ENCODE assay signal across 2 worm cellular contexts in the genomic region with DNA sequence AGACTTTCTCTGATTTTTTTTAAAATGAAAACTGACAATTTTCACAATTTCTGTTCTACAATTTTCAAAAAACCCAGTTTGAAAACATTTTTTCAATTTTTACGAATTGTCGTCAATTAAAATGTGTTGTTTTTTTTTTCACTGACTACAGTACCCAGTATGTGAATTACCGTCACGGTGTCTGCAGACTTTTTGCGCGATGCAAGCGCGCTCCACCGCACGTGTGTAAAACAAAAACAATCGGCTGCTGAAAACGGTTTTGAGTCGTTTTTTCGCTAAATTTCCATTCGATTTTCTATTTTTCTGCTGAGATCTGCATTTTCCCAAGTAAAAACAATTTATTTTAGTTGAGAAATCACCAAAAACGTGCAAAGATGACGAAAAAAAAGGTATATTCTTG.
A peak's percentile ranks its signal among the peaks of the same experiment; 100 is the strongest.
TF ChIP-seq lines count a peak whose summit lies in the region.

No protein-coding gene starts in this region.

TF ChIP-seq in whole organism, L1 larva, 84 proteins besides CTCF, POLR2A, EP300 and RAD21 (continued from another document):
- TF ChIP-seq vab-15 (tag; optimal IDR thresholded peaks at IDR 0.05; lab: Kevin White, UChicago) (peak; percentile 96), fkh-10 (GFP tag; optimal IDR thresholded peaks at IDR 0.05; lab: Kevin White, UChicago) (peak; percentile 98), pag-3 (tag; optimal IDR thresholded peaks at IDR 0.05; lab: Kevin White, UChicago; ENCODE audit: borderline replicate concordance, insufficient read depth) (no peak), lir-3 (tag; optimal IDR thresholded peaks at IDR 0.05; lab: Kevin White, UChicago; ENCODE audit: poor library complexity) (peak; percentile 89), xbp-1 (tag; optimal IDR thresholded peaks at IDR 0.05; lab: Kevin White, UChicago) (peak; percentile 99), lsy-2 (tag; optimal IDR thresholded peaks at IDR 0.05; lab: Kevin White, UChicago) (peak; percentile 99), C04F5.9 (tag; optimal IDR thresholded peaks at IDR 0.05; lab: Kevin White, UChicago) (peak; percentile 98), egl-13 (tag; optimal IDR thresholded peaks at IDR 0.05; lab: Kevin White, UChicago) (peak; percentile 98), zip-4 (GFP tag; optimal IDR thresholded peaks at IDR 0.05; lab: Kevin White, UChicago) (peak; percentile 93), lin-35 (GFP tag; optimal IDR thresholded peaks at IDR 0.05; lab: Kevin White, UChicago) (peak; percentile 93 to 97), aly-2 (tag; optimal IDR thresholded peaks at IDR 0.05; lab: Kevin White, UChicago) (peak; percentile 96), ceh-90 (tag; optimal IDR thresholded peaks at IDR 0.05; lab: Kevin White, UChicago) (peak; percentile 71), nhr-84 (tag; optimal IDR thresholded peaks at IDR 0.05; lab: Kevin White, UChicago) (peak; percentile 92), zag-1 (tag; optimal IDR thresholded peaks at IDR 0.05; lab: Kevin White, UChicago) (peak; percentile 68), efl-3 (GFP tag; optimal IDR thresholded peaks at IDR 0.05; lab: Kevin White, UChicago) (peak; percentile 54), dsc-1 (tag; optimal IDR thresholded peaks at IDR 0.05; lab: Kevin White, UChicago) (peak; percentile 99), unc-98 (GFP tag; IDR thresholded peaks at IDR 0.05; lab: Robert Waterston, UW) (peak; percentile 82; the same call in 1 of the 2 replicates), fkh-4 (tag; optimal IDR thresholded peaks at IDR 0.05; lab: Kevin White, UChicago; ENCODE audit: borderline replicate concordance) (peak; percentile 92), hlh-17 (GFP tag; optimal IDR thresholded peaks at IDR 0.05; lab: Kevin White, UChicago; ENCODE audit: borderline replicate concordance) (no peak), lin-15B (tag; optimal IDR thresholded peaks at IDR 0.05; lab: Kevin White, UChicago) (peak; percentile 99), sox-4 (tag; optimal IDR thresholded peaks at IDR 0.05; lab: Kevin White, UChicago) (peak; percentile 93), nhr-20 (tag; optimal IDR thresholded peaks at IDR 0.05; lab: Kevin White, UChicago) (peak; percentile 99), nhr-71 (tag; optimal IDR thresholded peaks at IDR 0.05; lab: Kevin White, UChicago) (peak; percentile 99), ceh-82 (tag; optimal IDR thresholded peaks at IDR 0.05; lab: Kevin White, UChicago) (peak; percentile 97 to 99 (median 98)), mep-1 (tag; optimal IDR thresholded peaks at IDR 0.05; lab: Kevin White, UChicago) (peak; percentile 98), nhr-85 (tag; lab: Kevin White, UChicago) (peak; percentile 99)

TF ChIP-seq in whole organism, young adult, 124 proteins besides CTCF, POLR2A, EP300 and RAD21 (continued from another document):
- TF ChIP-seq C17E4.6 (GFP tag; IDR thresholded peaks at IDR 0.05; lab: Robert Waterston, UW) (peak; percentile 84), pha-4 (tag; optimal IDR thresholded peaks at IDR 0.05; lab: Kevin White, UChicago) (peak; percentile 96), aptf-3 (GFP tag; IDR thresholded peaks at IDR 0.05; lab: Robert Waterston, UW) (no peak), madf-6 (GFP tag; IDR thresholded peaks at IDR 0.05; lab: Robert Waterston, UW) (peak; percentile 87), hsf-1 (GFP tag; IDR thresholded peaks at IDR 0.05; lab: Robert Waterston, UW) (peak; percentile 73), F37B4.10 (GFP tag; IDR thresholded peaks at IDR 0.05; lab: Robert Waterston, UW) (peak; percentile 80; the same call in 1 of the 2 replicates), T07F8.4 (tag; optimal IDR thresholded peaks at IDR 0.05; lab: Kevin White, UChicago) (no peak), ceh-27 (GFP tag; optimal IDR thresholded peaks at IDR 0.05; lab: Kevin White, UChicago) (peak; percentile 97), attf-5 (GFP tag; optimal IDR thresholded peaks at IDR 0.05; lab: Kevin White, UChicago) (peak; percentile 97), T26A5.8 (tag; optimal IDR thresholded peaks at IDR 0.05; lab: Kevin White, UChicago) (no peak), F57C9.4 (tag; optimal IDR thresholded peaks at IDR 0.05; lab: Kevin White, UChicago) (peak; percentile 23), cebp-1 (GFP tag; IDR thresholded peaks at IDR 0.05; lab: Robert Waterston, UW) (peak; percentile 81), cebp-1 (tag; optimal IDR thresholded peaks at IDR 0.05; lab: Kevin White, UChicago) (peak; percentile 93), snpc-4 (GFP tag; optimal IDR thresholded peaks at IDR 0.05; lab: Kevin White, UChicago) (peak; percentile 65), snpc-4 (tag; optimal IDR thresholded peaks at IDR 0.05; lab: Kevin White, UChicago) (peak; percentile 76 to 87 (median 85)), lsl-1 (GFP tag; optimal IDR thresholded peaks at IDR 0.05; lab: Kevin White, UChicago) (peak; percentile 91), nhr-90 (tag; optimal IDR thresholded peaks at IDR 0.05; lab: Kevin White, UChicago) (peak; percentile 30), let-607 (tag; optimal IDR thresholded peaks at IDR 0.05; lab: Kevin White, UChicago) (peak; percentile 91 to 95), pbrm-1 (GFP tag; IDR thresholded peaks at IDR 0.05; lab: Robert Waterston, UW) (peak; percentile 97), hlh-26 (GFP tag; conservative IDR thresholded peaks at IDR 0.05; lab: Robert Waterston, UW) (no peak), gei-17 (GFP tag; optimal IDR thresholded peaks at IDR 0.05; lab: Kevin White, UChicago) (peak; percentile 78), F55B11.4 (tag; optimal IDR thresholded peaks at IDR 0.05; lab: Kevin White, UChicago; ENCODE audit: borderline replicate concordance, insufficient read depth) (no peak), F33H1.4 (GFP tag; IDR thresholded peaks at IDR 0.05; lab: Robert Waterston, UW) (peak; percentile 90)
